Worm (Caenorhabditis elegans) whole organism, late embryonic: ENCODE results near the gene C26B9.5.

Experiments
- ceh-2 ChIP-seq: sonication (generic microtip); optimal IDR thresholded peaks from 2 replicates; lab custom pipeline; 2016; ENCODE audit warnings: missing genotype, missing genetic modification characterization, missing compliant biosample characterization
- ceh-30 ChIP-seq: fragments of 150-350 bp; optimal IDR thresholded peaks from 2 replicates; lab custom pipeline; 2014; ENCODE audit warnings: missing biosample characterization, missing genetic modification characterization
- gmeb-2 ChIP-seq: sonication (generic microtip); optimal IDR thresholded peaks from 2 replicates; lab custom pipeline; 2016; ENCODE audit warnings: missing genetic modification characterization, inconsistent platforms, missing compliant biosample characterization
- nhr-11 ChIP-seq: fragments of 150-350 bp; optimal IDR thresholded peaks from 2 replicates; lab custom pipeline; 2014; ENCODE audit warnings: missing biosample characterization, missing genetic modification characterization
- pqm-1 ChIP-seq: sonication (generic microtip); optimal IDR thresholded peaks from 2 replicates; lab custom pipeline; 2016; ENCODE audit warnings: missing genetic modification characterization, missing compliant biosample characterization

DNA sequence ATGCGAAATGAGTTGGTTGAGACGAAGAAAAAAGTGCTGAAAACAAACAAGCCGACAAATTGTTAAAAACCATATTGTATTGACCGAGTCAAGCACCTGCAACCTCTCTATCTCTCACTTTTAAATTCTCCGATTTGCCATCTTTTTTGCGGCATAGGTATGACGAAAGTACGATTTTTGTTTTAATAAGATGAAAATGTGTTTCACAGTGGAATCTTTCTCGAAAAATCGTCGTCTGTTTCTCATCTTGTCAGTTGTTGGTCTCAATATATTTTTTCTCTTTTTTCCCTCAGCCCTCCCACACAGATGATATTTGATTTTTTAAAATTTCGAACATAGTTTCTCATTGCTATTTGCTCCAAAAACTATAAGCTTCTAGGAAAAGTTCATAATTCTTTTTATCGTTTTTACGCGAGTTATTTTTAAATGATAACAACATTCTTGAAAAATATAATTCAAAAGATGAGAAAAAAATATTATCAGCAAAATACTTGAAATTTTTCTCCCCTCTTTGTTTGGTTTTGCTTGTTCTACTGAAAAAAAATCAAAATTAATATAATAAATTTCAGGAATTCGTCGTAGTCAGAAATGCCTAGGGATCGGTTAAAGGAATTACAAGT is 19.4 kb downstream of the C26B9.5 start, which contains the start of gene syx-3:
- TF ChIP-seq ceh-30 (no peak), pqm-1 (tag; lab: Kevin White, UChicago) (no peak), nhr-11 (tag; lab: Kevin White, UChicago) (no peak), ceh-2 (tag; lab: Kevin White, UChicago) (no peak), gmeb-2 (tag; lab: Kevin White, UChicago) (no peak)
